Worm (Caenorhabditis elegans) whole organism, young adult: ENCODE data around the gene ceh-40.

ENCODE experiments used
- B0019.2 ChIP-seq: fragments of 200-800 bp; sonication (Bioruptor generic); conservative IDR thresholded peaks from 2 replicates; pipeline ENCODE4 v1.3.6; 2022; ENCODE audit warnings: missing genetic modification reagents, missing genetic modification characterization, missing compliant biosample characterization
- B0035.1 ChIP-seq: sonication (generic microtip); optimal IDR thresholded peaks from 2 replicates; lab custom pipeline; 2016; ENCODE audit warnings: missing genetic modification characterization, mild to moderate bottlenecking, missing compliant biosample characterization, missing genotype, missing genetic modification reagents
- B0261.1 ChIP-seq: sonication (generic microtip); optimal IDR thresholded peaks from 2 replicates; lab custom pipeline; 2016; ENCODE audit warnings: mild to moderate bottlenecking, missing genetic modification characterization, moderate library complexity, missing compliant biosample characterization
- F10E7.11 ChIP-seq: sonication (generic microtip); optimal IDR thresholded peaks from 2 replicates; lab custom pipeline; 2017; ENCODE audit warnings: mild to moderate bottlenecking, missing genetic modification characterization, moderate library complexity, missing compliant biosample characterization
- F22D6.2 ChIP-seq: sonication (generic microtip); optimal IDR thresholded peaks from 2 replicates; lab custom pipeline; 2016; ENCODE audit warnings: mild to moderate bottlenecking, missing genetic modification characterization, missing compliant biosample characterization
- F33H1.4 ChIP-seq: fragments of 200-800 bp; sonication (Bioruptor generic); IDR thresholded peaks from 2 replicates; pipeline ENCODE4 v1.3.6; 2022; ENCODE audit warnings: missing genetic modification reagents, missing genetic modification characterization, missing compliant biosample characterization
- F37B4.10 ChIP-seq: fragments of 200-800 bp; sonication (Bioruptor generic); IDR thresholded peaks from 2 replicates; pipeline ENCODE4 v1.3.6; 2022; ENCODE audit warnings: missing genetic modification characterization, missing compliant biosample characterization
- F39B2.1 ChIP-seq: fragments of 200-800 bp; sonication (Bioruptor generic); IDR thresholded peaks from 2 replicates; pipeline ENCODE4 v1.3.6; 2022; ENCODE audit warnings: missing genetic modification reagents, missing genetic modification characterization, missing compliant biosample characterization
- F57A8.1 ChIP-seq: fragments of 200-800 bp; sonication (Bioruptor generic); optimal IDR thresholded peaks from 2 replicates; lab custom pipeline; 2018; ENCODE audit warnings: mild to moderate bottlenecking, missing genetic modification characterization, moderate library complexity, missing compliant biosample characterization
- F57C9.4 ChIP-seq: sonication (generic microtip); optimal IDR thresholded peaks from 2 replicates; lab custom pipeline; 2017; ENCODE audit warnings: mild to moderate bottlenecking, missing genetic modification characterization, missing compliant biosample characterization
- T07F8.4 ChIP-seq: sonication (generic microtip); optimal IDR thresholded peaks from 2 replicates; lab custom pipeline; 2016; ENCODE audit warnings: mild to moderate bottlenecking, missing genetic modification characterization, moderate library complexity, missing compliant biosample characterization
- Y56A3A.18 ChIP-seq: fragments of 200-800 bp; sonication (Bioruptor generic); IDR thresholded peaks from 2 replicates; pipeline ENCODE4 v1.3.6; 2022; ENCODE audit warnings: missing genetic modification reagents, missing genetic modification characterization, missing compliant biosample characterization
- attf-5 ChIP-seq: fragments of 200-800 bp; sonication (Bioruptor generic); optimal IDR thresholded peaks from 2 replicates; lab custom pipeline; 2018; ENCODE audit warnings: mild to moderate bottlenecking, missing genetic modification characterization, missing compliant biosample characterization
- bed-1 ChIP-seq: fragments of 200-800 bp; sonication (Bioruptor generic); IDR thresholded peaks from 2 replicates; pipeline ENCODE4 v1.3.6; 2022; ENCODE audit warnings: missing genetic modification reagents, missing genetic modification characterization, missing compliant biosample characterization
- bed-2 ChIP-seq: fragments of 200-800 bp; sonication (Bioruptor generic); IDR thresholded peaks from 2 replicates; pipeline ENCODE4 v1.3.6; 2022; ENCODE audit warnings: missing genetic modification reagents, missing genetic modification characterization, missing compliant biosample characterization
- cebp-1 ChIP-seq, 2 experiments: fragments of 200-800 bp in 1 of 2; sonication (Bioruptor generic) in 1 of 2; sonication (generic microtip) in 1 of 2; IDR thresholded peaks in 1 of 2; optimal IDR thresholded peaks in 1 of 2; 2 replicates each; pipeline versions ENCODE4 v1.3.6 to Lab custom; 2017 to 2022; ENCODE audit warnings: missing compliant biosample characterization in 2 of 2, missing genetic modification characterization in 2 of 2, mild to moderate bottlenecking in 1 of 2, missing genetic modification reagents in 1 of 2, moderate library complexity in 1 of 2
- ceh-100 ChIP-seq: fragments of 200-800 bp; sonication (Bioruptor generic); IDR thresholded peaks from 2 replicates; pipeline ENCODE4 v1.3.6; 2022; ENCODE audit warnings: missing genetic modification reagents, missing genetic modification characterization, missing compliant biosample characterization
- ceh-40 ChIP-seq: fragments of 200-800 bp; sonication (Bioruptor generic); IDR thresholded peaks from 2 replicates; pipeline ENCODE4 v1.3.6; 2022; ENCODE audit warnings: missing genetic modification characterization, missing compliant biosample characterization
- chd-7 ChIP-seq: sonication (generic microtip); optimal IDR thresholded peaks from 2 replicates; lab custom pipeline; 2016; ENCODE audit warnings: mild to moderate bottlenecking, missing genetic modification characterization, moderate library complexity, missing compliant biosample characterization
- die-1 ChIP-seq: sonication (generic microtip); optimal IDR thresholded peaks from 2 replicates; lab custom pipeline; 2016; ENCODE audit warnings: missing genotype, mild to moderate bottlenecking, missing genetic modification characterization, missing compliant biosample characterization
- efl-1 ChIP-seq: fragments of 150-350 bp; optimal IDR thresholded peaks from 2 replicates; lab custom pipeline; 2014; ENCODE audit warnings: missing biosample characterization, missing genetic modification reagents, missing genetic modification characterization
- him-1 ChIP-seq: sonication (generic microtip); optimal IDR thresholded peaks from 2 replicates; lab custom pipeline; 2016; ENCODE audit warnings: missing genotype, missing genetic modification reagents, missing genetic modification characterization, missing compliant biosample characterization
- hmg-1.2 ChIP-seq: fragments of 200-800 bp; sonication (Bioruptor generic); IDR thresholded peaks from 2 replicates; pipeline ENCODE4 v1.3.6; 2022; ENCODE audit warnings: missing genetic modification reagents, missing genetic modification characterization, missing compliant biosample characterization
- hmg-20 ChIP-seq: fragments of 200-800 bp; sonication (Bioruptor generic); IDR thresholded peaks from 2 replicates; pipeline ENCODE4 v1.3.6; 2022; ENCODE audit warnings: missing genetic modification reagents, missing genetic modification characterization, missing compliant biosample characterization
- hrde-1 ChIP-seq: sonication (generic microtip); optimal IDR thresholded peaks from 2 replicates; lab custom pipeline; 2016; ENCODE audit warnings: missing genetic modification characterization, mild to moderate bottlenecking, missing compliant biosample characterization, moderate library complexity, missing genotype, missing genetic modification reagents, borderline replicate concordance
- let-526 ChIP-seq: fragments of 200-800 bp; sonication (Bioruptor generic); IDR thresholded peaks from 2 replicates; pipeline ENCODE4 v1.3.6; 2022; ENCODE audit warnings: missing genetic modification reagents, missing genetic modification characterization, missing compliant biosample characterization
- lir-1 ChIP-seq: fragments of 200-800 bp; sonication (Bioruptor generic); conservative IDR thresholded peaks from 2 replicates; pipeline ENCODE4 v1.3.6; 2022; ENCODE audit warnings: missing genetic modification reagents, missing genetic modification characterization, missing compliant biosample characterization
- madf-10 ChIP-seq: sonication (generic microtip); optimal IDR thresholded peaks from 2 replicates; lab custom pipeline; 2016; ENCODE audit warnings: mild to moderate bottlenecking, missing genetic modification characterization, missing compliant biosample characterization
- mxl-1 ChIP-seq: sonication (generic microtip); optimal IDR thresholded peaks from 2 replicates; lab custom pipeline; 2016; ENCODE audit warnings: missing genetic modification characterization, missing compliant biosample characterization
- nfyb-1 ChIP-seq: fragments of 200-800 bp; sonication (Bioruptor generic); IDR thresholded peaks from 2 replicates; pipeline ENCODE4 v1.3.6; 2022; ENCODE audit warnings: missing genetic modification reagents, missing genetic modification characterization, missing compliant biosample characterization
- nhr-90 ChIP-seq: sonication (generic microtip); optimal IDR thresholded peaks from 2 replicates; lab custom pipeline; 2016; ENCODE audit warnings: missing genotype, mild to moderate bottlenecking, missing genetic modification characterization, missing compliant biosample characterization
- pbrm-1 ChIP-seq: fragments of 200-800 bp; sonication (Bioruptor generic); IDR thresholded peaks from 2 replicates; pipeline ENCODE4 v1.3.6; 2022; ENCODE audit warnings: missing genetic modification reagents, missing genetic modification characterization, missing compliant biosample characterization
- rcor-1 ChIP-seq: fragments of 200-800 bp; sonication (Bioruptor generic); IDR thresholded peaks from 2 replicates; pipeline ENCODE4 v1.3.6; 2022; ENCODE audit warnings: missing genetic modification reagents, missing genetic modification characterization, missing compliant biosample characterization
- rec-8 ChIP-seq, 2 experiments: sonication (generic microtip); optimal IDR thresholded peaks; 2 replicates each; lab custom pipeline; 2016; ENCODE audit warnings: mild to moderate bottlenecking in 2 of 2, missing genetic modification characterization in 2 of 2, missing genetic modification reagents in 2 of 2, missing genotype in 2 of 2, missing biosample characterization in 1 of 2, missing compliant biosample characterization in 1 of 2, moderate library complexity in 1 of 2
- sdz-38 ChIP-seq: sonication (generic microtip); optimal IDR thresholded peaks from 2 replicates; lab custom pipeline; 2016; ENCODE audit warnings: missing genotype, missing genetic modification characterization, missing compliant biosample characterization
- snpc-1.1 ChIP-seq: sonication (generic microtip); optimal IDR thresholded peaks from 2 replicates; lab custom pipeline; 2017; ENCODE audit warnings: missing genetic modification characterization, mild to moderate bottlenecking, missing compliant biosample characterization, antibody characterized with exemption, moderate library complexity, missing genotype, missing genetic modification reagents; ENCODE audit not compliant: insufficient read depth
- snpc-1.3 ChIP-seq: sonication (generic microtip); optimal IDR thresholded peaks from 2 replicates; lab custom pipeline; 2017; ENCODE audit warnings: missing genetic modification characterization, mild to moderate bottlenecking, missing compliant biosample characterization, antibody characterized with exemption, moderate library complexity, missing genotype, missing genetic modification reagents; ENCODE audit not compliant: insufficient read depth
- snpc-4 ChIP-seq, 5 experiments: fragments of 150-350 bp in 1 of 5; sonication (generic microtip) in 4 of 5; optimal IDR thresholded peaks; 2 replicates each; lab custom pipeline; 2014 to 2018; ENCODE audit warnings: missing genetic modification characterization in 5 of 5, missing biosample characterization in 3 of 5, antibody characterized with exemption in 2 of 5, mild to moderate bottlenecking in 2 of 5, missing compliant biosample characterization in 2 of 5, missing genotype in 2 of 5, moderate library complexity in 2 of 5, missing genetic modification reagents in 1 of 5
- sptf-2 ChIP-seq: fragments of 200-800 bp; sonication (Bioruptor generic); optimal IDR thresholded peaks from 2 replicates; lab custom pipeline; 2018; ENCODE audit warnings: mild to moderate bottlenecking, missing genetic modification characterization, missing compliant biosample characterization
- tbp1 ChIP-seq: fragments of 200-800 bp; sonication (Bioruptor generic); optimal IDR thresholded peaks from 2 replicates; lab custom pipeline; 2018; ENCODE audit warnings: mild to moderate bottlenecking, missing genetic modification characterization, missing compliant biosample characterization
- unc-130 ChIP-seq: sonication (generic microtip); optimal IDR thresholded peaks from 2 replicates; lab custom pipeline; 2016; ENCODE audit warnings: missing genetic modification reagents, missing genetic modification characterization, missing compliant biosample characterization
- ztf-18 ChIP-seq: sonication (generic microtip); optimal IDR thresholded peaks from 2 replicates; lab custom pipeline; 2016; ENCODE audit warnings: missing genotype, mild to moderate bottlenecking, missing genetic modification characterization, missing compliant biosample characterization
- ztf-25 ChIP-seq: fragments of 200-800 bp; sonication (Bioruptor generic); IDR thresholded peaks from 2 replicates; pipeline ENCODE4 v1.3.6; 2022; ENCODE audit warnings: missing genetic modification reagents, missing genetic modification characterization, missing compliant biosample characterization
- ztf-26 ChIP-seq: sonication (generic microtip); optimal IDR thresholded peaks from 2 replicates; lab custom pipeline; 2017; ENCODE audit warnings: missing genetic modification characterization, missing compliant biosample characterization
- ztf-3 ChIP-seq: fragments of 200-800 bp; sonication (Bioruptor generic); optimal IDR thresholded peaks from 2 replicates; lab custom pipeline; 2018; ENCODE audit warnings: mild to moderate bottlenecking, missing genetic modification characterization, missing compliant biosample characterization
- ztf-6 ChIP-seq: fragments of 200-800 bp; sonication (Bioruptor generic); IDR thresholded peaks from 2 replicates; pipeline ENCODE4 v1.3.6; 2022; ENCODE audit warnings: missing genetic modification reagents, missing genetic modification characterization, missing compliant biosample characterization

Gene ceh-40

DNA sequence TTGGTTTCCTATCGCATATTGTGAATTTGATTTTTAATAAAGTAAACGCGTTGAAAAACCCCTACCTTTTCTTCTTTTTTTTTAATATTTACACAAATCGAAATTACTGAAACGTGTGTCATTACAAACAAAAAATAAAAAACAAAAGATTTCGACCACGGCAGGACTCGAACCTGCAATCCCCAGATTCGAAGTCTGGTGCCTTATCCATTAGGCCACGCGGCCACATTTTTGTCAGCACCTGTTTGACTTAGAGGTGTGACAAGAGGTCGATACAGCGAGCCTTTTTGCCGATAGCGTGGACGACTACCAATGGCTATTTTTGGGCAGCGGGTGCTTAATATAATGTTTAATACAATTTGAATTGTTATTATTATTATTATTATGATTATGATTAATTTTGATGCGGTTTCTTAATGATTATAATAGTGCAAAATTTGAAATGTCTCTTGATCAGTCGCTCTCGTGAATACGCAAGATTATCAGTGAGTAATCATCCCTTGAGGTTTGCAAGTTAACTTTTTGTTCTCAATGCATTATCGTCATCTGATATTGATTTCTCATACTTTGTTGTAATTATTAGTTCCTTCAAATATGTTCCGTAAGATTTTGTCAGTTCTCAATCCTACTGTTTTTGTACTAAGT lies 17.4 kb upstream of the ceh-40 start, which contains the start of gene srd-44:
TSS of gene srd-44 (plus strand) at position 595 of the 645 bp plus-strand sequence.
- TF ChIP-seq ceh-100 (GFP tag; lab: Robert Waterston, UW) (no peak), let-526 (GFP tag; lab: Robert Waterston, UW) (no peak), ztf-6 (GFP tag; lab: Robert Waterston, UW) (0 out of 2 replicates have a peak, but pooled peaks have one; percentile 22), ztf-25 (GFP tag; lab: Robert Waterston, UW) (0 out of 2 replicates have a peak, but pooled peaks have one; percentile 76), chd-7 (no peak), F39B2.1 (no peak), sdz-38 (tag; lab: Kevin White, UChicago) (no peak), snpc-1.3 (peak; percentile 64), ztf-18 (tag; lab: Kevin White, UChicago) (peak; percentile 30), snpc-4 (GFP tag; optimal IDR thresholded peaks at IDR 0.05; lab: Kevin White, UChicago) (peak; percentile 56), snpc-4 (tag; optimal IDR thresholded peaks at IDR 0.05; lab: Kevin White, UChicago) (no peak), ceh-40 (GFP tag; lab: Robert Waterston, UW) (peak; percentile 72; the same call in 1 of the 2 replicates), pbrm-1 (GFP tag; lab: Robert Waterston, UW) (peak; percentile 83), madf-10 (tag; lab: Kevin White, UChicago) (peak; percentile 36), unc-130 (peak; percentile 18), rec-8 (tag; optimal IDR thresholded peaks at IDR 0.05; lab: Kevin White, UChicago) (peak; percentile 42 to 56), cebp-1 (GFP tag; IDR thresholded peaks at IDR 0.05; lab: Robert Waterston, UW) (no peak), cebp-1 (tag; optimal IDR thresholded peaks at IDR 0.05; lab: Kevin White, UChicago) (no peak), B0035.1 (tag; lab: Kevin White, UChicago) (peak; percentile 16), F57A8.1 (no peak), hrde-1 (peak; percentile 26), nfyb-1 (0 out of 2 replicates have a peak, but pooled peaks have one; percentile 45), efl-1 (GFP tag; lab: Kevin White, UChicago) (no peak), bed-1 (GFP tag; lab: Robert Waterston, UW) (no peak), hmg-20 (GFP tag; lab: Robert Waterston, UW) (peak; percentile 60; the same call in 1 of the 2 replicates), F37B4.10 (GFP tag; lab: Robert Waterston, UW) (no peak), him-1 (tag; lab: Kevin White, UChicago) (peak; percentile 72), ztf-26 (peak; percentile 63), tbp1 (peak; percentile 95), B0261.1 (tag; lab: Kevin White, UChicago) (peak; percentile 93), F22D6.2 (tag; lab: Kevin White, UChicago) (no peak), Y56A3A.18 (GFP tag; lab: Robert Waterston, UW) (no peak), sptf-2 (GFP tag; lab: Kevin White, UChicago) (no peak), attf-5 (no peak), B0019.2 (GFP tag; lab: Robert Waterston, UW) (no peak), ztf-3 (GFP tag; lab: Kevin White, UChicago) (no peak), hmg-1.2 (GFP tag; lab: Robert Waterston, UW) (no peak), lir-1 (GFP tag; lab: Robert Waterston, UW) (no peak), rcor-1 (GFP tag; lab: Robert Waterston, UW) (peak; percentile 62; the same call in 1 of the 2 replicates), die-1 (tag; lab: Kevin White, UChicago) (peak; percentile 71), F57C9.4 (tag; lab: Kevin White, UChicago) (no peak), nhr-90 (tag; lab: Kevin White, UChicago) (peak; percentile 58), snpc-1.1 (tag; lab: Kevin White, UChicago) (peak; percentile 18), bed-2 (GFP tag; lab: Robert Waterston, UW) (no peak), F33H1.4 (no peak), F10E7.11 (tag; lab: Kevin White, UChicago) (no peak), mxl-1 (tag; lab: Kevin White, UChicago) (peak; percentile 48), T07F8.4 (peak; percentile 52)
